Fruit fly (Drosophila melanogaster) whole organism, adult: ENCODE results near the gene Or85f.

Experiments
- CG11617 ChIP-seq: fragments of 200-800 bp; sonication (Bioruptor generic); optimal IDR thresholded peaks from 2 replicates; lab custom pipeline; 2017; ENCODE audit warnings: mild to moderate bottlenecking, missing biosample characterization, missing genetic modification reagents, missing genetic modification characterization
- CG33017 ChIP-seq: fragments of 200-800 bp; sonication (Bioruptor generic); optimal IDR thresholded peaks from 2 replicates; lab custom pipeline; 2018; ENCODE audit warnings: missing biosample characterization, mild to moderate bottlenecking, missing genetic modification characterization, moderate library complexity
- Hr96 ChIP-seq: fragments of 200-800 bp; sonication (Bioruptor generic); optimal IDR thresholded peaks from 2 replicates; lab custom pipeline; 2016; ENCODE audit warnings: missing biosample characterization, missing genetic modification characterization
- kay ChIP-seq: fragments of 200-800 bp; sonication (Bioruptor generic); peaks from one replicate; lab custom pipeline; 2016; ENCODE audit warnings: missing biosample characterization, missing genetic modification characterization, borderline replicate concordance
- ovo ChIP-seq: fragments of 200-800 bp; sonication (Bioruptor generic); optimal IDR thresholded peaks from 2 replicates; lab custom pipeline; 2016; ENCODE audit warnings: missing biosample characterization, missing genetic modification characterization
- tj ChIP-seq: fragments of 200-800 bp; sonication (Bioruptor generic); optimal IDR thresholded peaks from 3 replicates; lab custom pipeline; 2017; ENCODE audit warnings: missing biosample characterization, mild to moderate bottlenecking, missing genetic modification characterization, moderate library complexity
- toe ChIP-seq: fragments of 200-800 bp; sonication (Bioruptor generic); optimal IDR thresholded peaks from 2 replicates; lab custom pipeline; 2016; ENCODE audit warnings: missing biosample characterization, missing genetic modification characterization

dm6 chr3R:9434543-9435407 lies 36.8 kb downstream of the Or85f start:
- TF ChIP-seq tj, result peak; percentile 49
- peak; percentile 0 for TF ChIP-seq ovo
- peak; percentile 93 for TF ChIP-seq CG33017 (tag; lab: Kevin White, UChicago)
- peak; percentile 77 for TF ChIP-seq CG11617 (GFP tag; lab: Kevin White, UChicago)
- no peak for TF ChIP-seq Hr96 (GFP tag; lab: Kevin White, UChicago)
- TF ChIP-seq kay (GFP tag; lab: Kevin White, UChicago), result peak; percentile 63
- no peak for TF ChIP-seq toe
